Fruit fly (Drosophila melanogaster) whole organism, larva: Measurements from ENCODE around the gene Gclc.

Experiments
- noc ChIP-seq: fragments of 200-800 bp; sonication (Bioruptor generic); optimal IDR thresholded peaks from 3 replicates; lab custom pipeline; 2019; ENCODE audit warnings: missing biosample characterization, mild to moderate bottlenecking, missing genetic modification characterization, moderate library complexity

The Gclc gene

dm6 chrX:8140707-8141106 is 24.8 kb upstream of the Gclc start:
- no peak for TF ChIP-seq noc

- TF ChIP-seq noc, result no peak
These were observed 21.3 kb upstream of the Gclc start for dm6 chrX:8137285-8137684.

dm6 chrX:8135420-8135874 is 19.5 kb upstream of the Gclc start, which contains the start of the genes cyr and CG2120:
cyr (minus strand) TSS chrX:8135713.
CG2120 (plus strand) TSS chrX:8135824.
- TF ChIP-seq noc, result no peak

dm6 chrX:8131693-8132313 is 15.9 kb upstream of the Gclc start, which contains the start of gene CG10958:
CG10958 (plus strand) TSS chrX:8132285.
- TF ChIP-seq noc, result peak; percentile 68

- TF ChIP-seq noc, result no peak
These were observed 13.5 kb upstream of the Gclc start, which contains the start of gene CG2116 for dm6 chrX:8129204-8129997. CG2116 (plus strand) TSS chrX:8129812.

dm6 chrX:8128133-8128532 is 12.2 kb upstream of the Gclc start:
- TF ChIP-seq noc, result no peak

- no peak for TF ChIP-seq noc
These were observed 10.2 kb upstream of the Gclc start for dm6 chrX:8126149-8126548.

- no peak for TF ChIP-seq noc
These were observed 9.3 kb upstream of the Gclc start for dm6 chrX:8125224-8125649.

dm6 chrX:8122834-8123233 is 6.9 kb upstream of the Gclc start:
- TF ChIP-seq noc, result no peak

dm6 chrX:8120939-8121338 is 5.0 kb upstream of the Gclc start, which contains the start of gene CG2260:
CG2260 (minus strand) TSS chrX:8121147.
- no peak for TF ChIP-seq noc

dm6 chrX:8116813-8117212 is 866 bp upstream of the Gclc start, which contains the start of gene CG1575:
CG1575 (plus strand) TSS chrX:8117012.
- no peak for TF ChIP-seq noc

- no peak for TF ChIP-seq noc
These were observed 637 bp downstream of the Gclc start for dm6 chrX:8115343-8115676.

dm6 chrX:8114476-8115342 is 1.2 kb downstream of the Gclc start:
- peak; percentile 77 for TF ChIP-seq noc

dm6 chrX:8113386-8114279 is 2.3 kb downstream of the Gclc start:
- peak; percentile 93 for TF ChIP-seq noc

dm6 chrX:8112715-8113114 is 3.2 kb downstream of the Gclc start:
- TF ChIP-seq noc, result peak; percentile 43

dm6 chrX:8110984-8111383 is 5.0 kb downstream of the Gclc start:
- TF ChIP-seq noc, result no peak
